Worm (Caenorhabditis elegans) whole organism, early embryonic: ENCODE data around the gene Y37E11AM.3.

ENCODE experiments used
- ama-1 ChIP-seq: fragments of 150-350 bp; optimal IDR thresholded peaks from 2 replicates; lab custom pipeline; 2014
- ceh-36 ChIP-seq: sonication (generic microtip); optimal IDR thresholded peaks from 2 replicates; lab custom pipeline; 2016; ENCODE audit warnings: missing genetic modification characterization, inconsistent platforms, missing compliant biosample characterization
- ets-7 ChIP-seq: sonication (generic microtip); optimal IDR thresholded peaks from 2 replicates; lab custom pipeline; 2016; ENCODE audit warnings: missing genotype, missing genetic modification characterization, missing compliant biosample characterization
- flt-1 ChIP-seq: fragments of 200-800 bp; sonication (Bioruptor generic); IDR thresholded peaks from 2 replicates; pipeline ENCODE4 v1.3.6; 2022; ENCODE audit warnings: missing genetic modification characterization, missing compliant biosample characterization
- hmbx-1 ChIP-seq: sonication (generic microtip); optimal IDR thresholded peaks from 2 replicates; lab custom pipeline; 2016; ENCODE audit warnings: mild to moderate bottlenecking, missing genetic modification characterization, missing compliant biosample characterization
- sea-1 ChIP-seq: fragments of 200-800 bp; sonication (Bioruptor generic); conservative IDR thresholded peaks from 2 replicates; pipeline ENCODE4 v1.3.6; 2022; ENCODE audit warnings: missing genetic modification characterization, missing compliant biosample characterization
- tbx-11 ChIP-seq: fragments of 200-800 bp; sonication (Bioruptor generic); IDR thresholded peaks from 2 replicates; pipeline ENCODE4 v1.3.6; 2022; ENCODE audit warnings: missing genetic modification characterization, missing compliant biosample characterization

DNA sequence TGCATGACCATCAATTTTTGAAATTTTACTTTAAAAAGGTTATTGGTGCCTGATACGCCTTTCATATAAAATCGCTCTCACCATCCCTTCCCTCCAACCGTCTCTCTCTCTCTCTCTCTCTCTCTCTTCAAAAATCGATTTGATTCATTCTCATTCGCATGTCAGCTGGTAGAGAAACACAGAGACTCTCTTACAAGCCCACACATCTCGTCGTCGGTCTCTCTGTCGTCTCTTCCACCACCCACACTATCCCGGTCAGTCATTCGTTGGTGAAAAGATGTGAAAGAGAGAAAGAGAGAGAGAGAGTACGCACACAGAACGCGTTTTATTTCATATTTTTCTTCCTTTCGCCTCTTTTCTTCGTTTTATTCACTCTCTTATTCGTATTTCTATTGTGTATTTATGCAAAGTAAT, 23.5 kb upstream of the Y37E11AM.3 start:
- TF ChIP-seq ama-1 (lab: Kevin White, UChicago) (no peak), hmbx-1 (tag; lab: Kevin White, UChicago) (no peak), flt-1 (GFP tag; lab: Robert Waterston, UW) (no peak), ceh-36 (tag; lab: Kevin White, UChicago) (no peak), ets-7 (tag; lab: Kevin White, UChicago) (no peak), sea-1 (GFP tag; lab: Robert Waterston, UW) (no peak), tbx-11 (no peak)
